Fruit fly (Drosophila melanogaster): ENCODE data around the gene ND-B14.5B.

The ND-B14.5B gene

dm6 chr2L:3127813-3128212 is 17.8 kb downstream of the ND-B14.5B start (continued):
- TF ChIP-seq CG12391 (tag; optimal IDR thresholded peaks at IDR 0.05) = peak; percentile 6
- no peak for TF ChIP-seq sim (GFP tag; IDR thresholded peaks at IDR 0.05)
- TF ChIP-seq CG10209 (GFP tag; optimal IDR thresholded peaks at IDR 0.05) = no peak
- TF ChIP-seq CG10565 (GFP tag; optimal IDR thresholded peaks at IDR 0.05) = no peak
- no peak for TF ChIP-seq CG7357 (GFP tag; IDR thresholded peaks at IDR 0.05)
- peak; percentile 12; the same call in 1 of the 2 replicates for TF ChIP-seq HLH3B (GFP tag; IDR thresholded peaks at IDR 0.05)
- peak; percentile 17 for TF ChIP-seq PHDP (tag; optimal IDR thresholded peaks at IDR 0.05)
- TF ChIP-seq bsh (GFP tag; optimal IDR thresholded peaks at IDR 0.05) = peak in 1 of 2 experiments; percentile 44
- peak; percentile 55 for TF ChIP-seq CG11504 (tag; optimal IDR thresholded peaks at IDR 0.05)
- TF ChIP-seq nmo (GFP tag; optimal IDR thresholded peaks at IDR 0.05) = peak; percentile 22
- peak; percentile 34 for TF ChIP-seq unpg (GFP tag; optimal IDR thresholded peaks at IDR 0.05)
- peak; percentile 42; the same call in 1 of the 2 replicates for TF ChIP-seq CG31441 (GFP tag; IDR thresholded peaks at IDR 0.05)
- peak in 1 of 2 experiments; percentile 12 for TF ChIP-seq Hr51 (GFP tag; optimal IDR thresholded peaks at IDR 0.05)
- TF ChIP-seq gt (GFP tag; IDR thresholded peaks at IDR 0.05) = no peak
- no peak for TF ChIP-seq lilli (GFP tag; optimal IDR thresholded peaks at IDR 0.05)
- peak; percentile 31 for TF ChIP-seq dmrt99B (tag; optimal IDR thresholded peaks at IDR 0.05)
- peak; percentile 68 for TF ChIP-seq sens (GFP tag)

- TF ChIP-seq sens (GFP tag) = peak; percentile 24
- peak; percentile 47; the same call in 2 of the 3 replicates for TF ChIP-seq Dbx (GFP tag; IDR thresholded peaks at IDR 0.05)
- TF ChIP-seq sug (tag; optimal IDR thresholded peaks at IDR 0.05) = peak; percentile 99
- peak; percentile 26 for TF ChIP-seq Fer1 (GFP tag; optimal IDR thresholded peaks at IDR 0.05)
- peak; percentile 14 for TF ChIP-seq CG34376 (GFP tag; optimal IDR thresholded peaks at IDR 0.05)
- no peak for TF ChIP-seq CG12104 (GFP tag; optimal IDR thresholded peaks at IDR 0.05)
- peak; percentile 79 for TF ChIP-seq Med (GFP tag)
- no peak for TF ChIP-seq Dfd (GFP tag; optimal IDR thresholded peaks at IDR 0.05)
- TF ChIP-seq Drgx (GFP tag; IDR thresholded peaks at IDR 0.05) = 0 out of 2 replicates have a peak, but pooled peaks have one; percentile 30
- TF ChIP-seq CG13296 (GFP tag; optimal IDR thresholded peaks at IDR 0.05) = peak; percentile 7
- TF ChIP-seq otp (GFP tag; IDR thresholded peaks at IDR 0.05) = 0 out of 3 replicates have a peak, but pooled peaks have one; percentile 6
- no peak for TF ChIP-seq HHEX (GFP tag; optimal IDR thresholded peaks at IDR 0.05)
- peak; percentile 92; the same call in 3 of the 4 replicates for TF ChIP-seq chinmo (GFP tag; IDR thresholded peaks at IDR 0.05; ENCODE audit: partially characterized antibody)
- TF ChIP-seq CG7963 (GFP tag; IDR thresholded peaks at IDR 0.05; ENCODE audit: partially characterized antibody) = 0 out of 3 replicates have a peak, but pooled peaks have one; percentile 13
- TF ChIP-seq z (GFP tag; IDR thresholded peaks at IDR 0.05) = peak; percentile 28; the same call in 1 of the 3 replicates
- peak; percentile 50; the same call in 1 of the 2 replicates for TF ChIP-seq chm (GFP tag; IDR thresholded peaks at IDR 0.05)
- TF ChIP-seq CG34224 (GFP tag; IDR thresholded peaks at IDR 0.05; ENCODE audit: partially characterized antibody) = peak; percentile 67
- TF ChIP-seq Rfx (GFP tag; IDR thresholded peaks at IDR 0.05) = peak; percentile 58; the same call in 1 of the 2 replicates
- TF ChIP-seq CG11456 (GFP tag; IDR thresholded peaks at IDR 0.05) = peak; percentile 53; the same call in 1 of the 3 replicates
- TF ChIP-seq crol (GFP tag; IDR thresholded peaks at IDR 0.05) = peak; percentile 53
- TF ChIP-seq slbo (GFP tag; IDR thresholded peaks at IDR 0.05) = peak; percentile 11; the same call in 1 of the 2 replicates
- TF ChIP-seq CG18476 (GFP tag; optimal IDR thresholded peaks at IDR 0.05) = peak; percentile 70
- peak; percentile 30; the same call in 1 of the 2 replicates for TF ChIP-seq unc-4 (GFP tag; IDR thresholded peaks at IDR 0.05; ENCODE audit: partially characterized antibody)
- 0 out of 3 replicates have a peak, but pooled peaks have one; percentile 7 for TF ChIP-seq HLH4C (GFP tag; IDR thresholded peaks at IDR 0.05; ENCODE audit: partially characterized antibody)
- TF ChIP-seq klu (GFP tag; IDR thresholded peaks at IDR 0.05) = no peak
- peak; percentile 45; the same call in 1 of the 2 replicates for TF ChIP-seq NFAT (GFP tag; IDR thresholded peaks at IDR 0.05)
- TF ChIP-seq hbn (GFP tag; IDR thresholded peaks at IDR 0.05; ENCODE audit: partially characterized antibody) = 0 out of 2 replicates have a peak, but pooled peaks have one; percentile 15
- peak; percentile 37 for TF ChIP-seq lab (GFP tag; optimal IDR thresholded peaks at IDR 0.05)
- TF ChIP-seq vvl (GFP tag; IDR thresholded peaks at IDR 0.05) = peak; percentile 18; the same call in 1 of the 2 replicates
- TF ChIP-seq CG6654 (GFP tag; optimal IDR thresholded peaks at IDR 0.05) = no peak
- peak; percentile 44; the same call in 1 of the 2 replicates for TF ChIP-seq amos (GFP tag; IDR thresholded peaks at IDR 0.05; ENCODE audit: partially characterized antibody)
- peak; percentile 13 for TF ChIP-seq Side (GFP tag; optimal IDR thresholded peaks at IDR 0.05)
These were observed 21.1 kb downstream of the ND-B14.5B start for dm6 chr2L:3124500-3124977.

Measured in whole organism, embryonic.